Fruit fly (Drosophila melanogaster) whole organism, wandering third instar larva: ENCODE results near the gene Syt7.

Source experiments
- Abd-B ChIP-seq: fragments of >200 bp; optimal IDR thresholded peaks from 2 replicates; lab custom pipeline; 2017; ENCODE audit warnings: missing biosample characterization, missing genetic modification characterization
- CG32264 ChIP-seq: fragments of 200-800 bp; sonication (Bioruptor generic); optimal IDR thresholded peaks from 2 replicates; lab custom pipeline; 2016; ENCODE audit warnings: missing biosample characterization, missing genetic modification characterization
- CG9705 ChIP-seq: fragments of 200-800 bp; sonication (Bioruptor generic); optimal IDR thresholded peaks from 2 replicates; lab custom pipeline; 2018; ENCODE audit warnings: missing biosample characterization, mild to moderate bottlenecking, missing genetic modification characterization
- CrebA ChIP-seq: fragments of 200-800 bp; sonication (Bioruptor generic); optimal IDR thresholded peaks from 2 replicates; lab custom pipeline; 2016; ENCODE audit warnings: missing biosample characterization, mild to moderate bottlenecking, missing genetic modification characterization, borderline replicate concordance
- Dfd ChIP-seq: fragments of >200 bp; optimal IDR thresholded peaks from 2 replicates; lab custom pipeline; 2017; ENCODE audit warnings: missing biosample characterization, missing genetic modification characterization
- Dif ChIP-seq: fragments of 200-275, 200-300 bp; sonication (Bioruptor generic); optimal IDR thresholded peaks from 2 replicates; lab custom pipeline; 2018; ENCODE audit warnings: missing biosample characterization, missing genetic modification characterization; ENCODE audit not compliant: partially characterized antibody
- GATAd ChIP-seq: sonication (Bioruptor generic); optimal IDR thresholded peaks from 2 replicates; lab custom pipeline; 2016; ENCODE audit warnings: missing biosample characterization, missing genetic modification characterization
- HLH106 ChIP-seq: fragments of 200-800 bp; optimal IDR thresholded peaks from 3 replicates; lab custom pipeline; 2019; ENCODE audit warnings: missing biosample characterization, mild to moderate bottlenecking, missing genetic modification characterization, moderate library complexity
- Hnf4 ChIP-seq: fragments of 200-800 bp; sonication (Bioruptor generic); optimal IDR thresholded peaks from 2 replicates; lab custom pipeline; 2016; ENCODE audit warnings: missing biosample characterization, mild to moderate bottlenecking, missing genetic modification characterization
- Hr78 ChIP-seq: fragments of >200 bp; optimal IDR thresholded peaks from 2 replicates; lab custom pipeline; 2017; ENCODE audit warnings: missing biosample characterization, missing genetic modification characterization
- Hr83 ChIP-seq: fragments of 200-300 bp; sonication (Bioruptor generic); optimal IDR thresholded peaks from 2 replicates; lab custom pipeline; 2016; ENCODE audit warnings: missing biosample characterization, mild to moderate bottlenecking, missing genetic modification characterization, moderate library complexity; ENCODE audit not compliant: poor library complexity, severe bottlenecking
- Jra ChIP-seq: sonication (Bioruptor generic); optimal IDR thresholded peaks from 2 replicates; lab custom pipeline; 2016; ENCODE audit warnings: missing biosample characterization, missing genetic modification characterization
- Mio ChIP-seq: sonication (Bioruptor generic); optimal IDR thresholded peaks from 2 replicates; lab custom pipeline; 2016; ENCODE audit warnings: missing biosample characterization, missing genetic modification characterization
- Myc ChIP-seq: fragments of >200 bp; optimal IDR thresholded peaks from 2 replicates; lab custom pipeline; 2017
- N ChIP-seq: fragments of >200 bp; optimal IDR thresholded peaks from 2 replicates; lab custom pipeline; 2018; ENCODE audit warnings: missing biosample characterization, missing external identifiers, missing genetic modification characterization
- OdsH ChIP-seq: fragments of 200-800 bp; sonication (Bioruptor generic); optimal IDR thresholded peaks from 2 replicates; lab custom pipeline; 2016; ENCODE audit warnings: missing biosample characterization, mild to moderate bottlenecking, missing genetic modification characterization
- Rel ChIP-seq, 2 experiments: fragments of 200-800 bp; sonication (Bioruptor generic) in 1 of 2; optimal IDR thresholded peaks; 2 replicates in 1 of 2; 3 replicates in 1 of 2; lab custom pipeline; 2016 to 2019; ENCODE audit warnings: mild to moderate bottlenecking in 2 of 2, missing biosample characterization in 2 of 2, missing genetic modification characterization in 2 of 2, moderate library complexity in 1 of 2
- Sp1 ChIP-seq: fragments of 200-800 bp; sonication (Bioruptor generic); optimal IDR thresholded peaks from 3 replicates; lab custom pipeline; 2019; ENCODE audit warnings: missing biosample characterization, mild to moderate bottlenecking, missing genetic modification characterization, moderate library complexity
- Vsx2 ChIP-seq: fragments of 200-300, 225-300 bp; sonication (Bioruptor generic); optimal IDR thresholded peaks from 2 replicates; lab custom pipeline; 2018; ENCODE audit warnings: missing biosample characterization, missing genetic modification characterization; ENCODE audit not compliant: partially characterized antibody
- br ChIP-seq: fragments of 200-800 bp; sonication (Bioruptor generic); optimal IDR thresholded peaks from 2 replicates; lab custom pipeline; 2016; ENCODE audit warnings: missing biosample characterization, missing genetic modification characterization
- brk ChIP-seq: fragments of 200-800 bp; sonication (Bioruptor generic); optimal IDR thresholded peaks from 2 replicates; lab custom pipeline; 2016; ENCODE audit warnings: missing biosample characterization, mild to moderate bottlenecking, missing genetic modification characterization
- dl ChIP-seq, 2 experiments: fragments of 175-275, 200-275 bp in 1 of 2; fragments of 200-275 bp in 1 of 2; sonication (Bioruptor generic); optimal IDR thresholded peaks; lab custom pipeline; 2018; ENCODE audit warnings: mild to moderate bottlenecking in 2 of 2, missing biosample characterization in 2 of 2, missing genetic modification characterization in 2 of 2, moderate library complexity in 2 of 2; ENCODE audit not compliant: partially characterized antibody in 2 of 2, insufficient read depth in 1 of 2
- dmrt93B ChIP-seq: fragments of 200-800 bp; sonication (Bioruptor generic); optimal IDR thresholded peaks from 2 replicates; lab custom pipeline; 2018; ENCODE audit warnings: missing biosample characterization, mild to moderate bottlenecking, missing genetic modification characterization
- dsf ChIP-seq: sonication (Bioruptor generic); optimal IDR thresholded peaks from 2 replicates; lab custom pipeline; 2016; ENCODE audit warnings: missing biosample characterization, missing genetic modification characterization, borderline replicate concordance
- ey ChIP-seq: fragments of 200-800 bp; sonication (Bioruptor generic); optimal IDR thresholded peaks from 2 replicates; lab custom pipeline; 2016; ENCODE audit warnings: missing biosample characterization, missing genetic modification characterization
- foxo ChIP-seq, 2 experiments: fragments of 200-800 bp; sonication (Bioruptor generic); optimal IDR thresholded peaks; 2 replicates in 1 of 2; 3 replicates in 1 of 2; lab custom pipeline; 2016 to 2017; ENCODE audit warnings: missing biosample characterization in 2 of 2, missing genetic modification characterization in 2 of 2
- fru ChIP-seq: fragments of 200-800 bp; sonication (Bioruptor generic); optimal IDR thresholded peaks from 3 replicates; lab custom pipeline; 2016; ENCODE audit warnings: missing biosample characterization, mild to moderate bottlenecking, missing genetic modification characterization
- h ChIP-seq: fragments of 200-800 bp; sonication (Bioruptor generic); optimal IDR thresholded peaks from 3 replicates; lab custom pipeline; 2016; ENCODE audit warnings: missing biosample characterization, mild to moderate bottlenecking, missing genetic modification characterization
- jim ChIP-seq: fragments of 175-275, 200-325 bp; sonication (Bioruptor generic); optimal IDR thresholded peaks from 2 replicates; lab custom pipeline; 2016; ENCODE audit warnings: missing biosample characterization, mild to moderate bottlenecking, missing genetic modification characterization
- lola ChIP-seq: fragments of >200 bp; optimal IDR thresholded peaks from 2 replicates; lab custom pipeline; 2017; ENCODE audit warnings: missing biosample characterization, missing genetic modification characterization
- pan ChIP-seq: fragments of >200 bp; optimal IDR thresholded peaks from 2 replicates; lab custom pipeline; 2017
- psq ChIP-seq: fragments of 200-800 bp; sonication (Bioruptor generic); optimal IDR thresholded peaks from 3 replicates; lab custom pipeline; 2017; ENCODE audit warnings: missing biosample characterization, mild to moderate bottlenecking, missing genetic modification characterization, moderate library complexity
- rgr ChIP-seq: fragments of 200-800 bp; sonication (Bioruptor generic); optimal IDR thresholded peaks from 3 replicates; lab custom pipeline; 2016; ENCODE audit warnings: missing biosample characterization, mild to moderate bottlenecking, missing genetic modification characterization
- sage ChIP-seq: fragments of 200-800 bp; sonication (Bioruptor generic); optimal IDR thresholded peaks from 2 replicates; lab custom pipeline; 2016; ENCODE audit warnings: missing biosample characterization, mild to moderate bottlenecking, missing genetic modification characterization
- sv ChIP-seq: fragments of 200-800 bp; sonication (Bioruptor generic); optimal IDR thresholded peaks from 3 replicates; lab custom pipeline; 2016; ENCODE audit warnings: missing biosample characterization, missing genetic modification characterization
- tai ChIP-seq: sonication (Bioruptor generic); optimal IDR thresholded peaks from 2 replicates; lab custom pipeline; 2016; ENCODE audit warnings: missing biosample characterization, missing genetic modification characterization
- usp ChIP-seq: fragments of >200 bp; optimal IDR thresholded peaks from 2 replicates; lab custom pipeline; 2017; ENCODE audit warnings: missing biosample characterization, missing genetic modification characterization
- woc ChIP-seq: sonication (Bioruptor generic); optimal IDR thresholded peaks from 2 replicates; lab custom pipeline; 2016; ENCODE audit warnings: missing biosample characterization, mild to moderate bottlenecking, missing genetic modification characterization

Gene Syt7

dm6 chr4:314672-315266 lies 8.5 kb upstream of the Syt7 start, which contains the start of gene Rnf11:
Rnf11 (plus strand) TSS chr4:314923.
- TF ChIP-seq Mio: no peak
- no peak for TF ChIP-seq sv
- no peak for TF ChIP-seq Hr83 (GFP tag; lab: Kevin White, UChicago)
- peak; percentile 28 for TF ChIP-seq lola (GFP tag; lab: Kevin White, UChicago)
- no peak for TF ChIP-seq dsf
- TF ChIP-seq sage: no peak
- no peak for TF ChIP-seq ey
- TF ChIP-seq Hnf4 (GFP tag; lab: Kevin White, UChicago): peak; percentile 26
- no peak for TF ChIP-seq psq (GFP tag; lab: Kevin White, UChicago)
- TF ChIP-seq foxo (GFP tag; optimal IDR thresholded peaks at IDR 0.05; lab: Kevin White, UChicago): no peak
- no peak for TF ChIP-seq brk (GFP tag; lab: Kevin White, UChicago)
- TF ChIP-seq CrebA (GFP tag; lab: Kevin White, UChicago): no peak
- no peak for TF ChIP-seq tai (GFP tag; lab: Kevin White, UChicago)
- no peak for TF ChIP-seq Myc (lab: Kevin White, UChicago)
- no peak for TF ChIP-seq Dfd
- TF ChIP-seq dl (GFP tag; optimal IDR thresholded peaks at IDR 0.05; lab: Kevin White, UChicago; ENCODE audit: insufficient read depth in 1 of 2, partially characterized antibody in 2 of 2): no peak
- no peak for TF ChIP-seq fru (GFP tag; lab: Kevin White, UChicago)
- peak; percentile 51 for TF ChIP-seq rgr (GFP tag; lab: Kevin White, UChicago)
- TF ChIP-seq Vsx2: no peak
- TF ChIP-seq jim (GFP tag; lab: Kevin White, UChicago): no peak
- no peak for TF ChIP-seq Sp1 (GFP tag; lab: Kevin White, UChicago)
- no peak for TF ChIP-seq CG32264 (GFP tag; lab: Kevin White, UChicago)
- TF ChIP-seq Hr78 (GFP tag; lab: Kevin White, UChicago): peak; percentile 90
- no peak for TF ChIP-seq GATAd (GFP tag; lab: Kevin White, UChicago)
- TF ChIP-seq br (GFP tag; lab: Kevin White, UChicago): no peak
- TF ChIP-seq dmrt93B: no peak
- TF ChIP-seq Dif (GFP tag; lab: Kevin White, UChicago): no peak
- no peak for TF ChIP-seq Jra (GFP tag; lab: Kevin White, UChicago)
- TF ChIP-seq Rel (GFP tag; optimal IDR thresholded peaks at IDR 0.05; lab: Kevin White, UChicago): no peak
- TF ChIP-seq Rel (tag; optimal IDR thresholded peaks at IDR 0.05; lab: Kevin White, UChicago): no peak
- TF ChIP-seq HLH106 (tag; lab: Kevin White, UChicago): no peak
- TF ChIP-seq N (GFP tag; lab: Kevin White, UChicago): peak; percentile 99
- TF ChIP-seq h (GFP tag; lab: Kevin White, UChicago): no peak
- TF ChIP-seq usp: no peak
- TF ChIP-seq OdsH (GFP tag; lab: Kevin White, UChicago): no peak
- TF ChIP-seq Abd-B (GFP tag; lab: Kevin White, UChicago): no peak
- peak; percentile 41 for TF ChIP-seq woc (GFP tag; lab: Kevin White, UChicago)
- no peak for TF ChIP-seq pan (lab: Kevin White, UChicago)
- TF ChIP-seq CG9705: no peak

DNA sequence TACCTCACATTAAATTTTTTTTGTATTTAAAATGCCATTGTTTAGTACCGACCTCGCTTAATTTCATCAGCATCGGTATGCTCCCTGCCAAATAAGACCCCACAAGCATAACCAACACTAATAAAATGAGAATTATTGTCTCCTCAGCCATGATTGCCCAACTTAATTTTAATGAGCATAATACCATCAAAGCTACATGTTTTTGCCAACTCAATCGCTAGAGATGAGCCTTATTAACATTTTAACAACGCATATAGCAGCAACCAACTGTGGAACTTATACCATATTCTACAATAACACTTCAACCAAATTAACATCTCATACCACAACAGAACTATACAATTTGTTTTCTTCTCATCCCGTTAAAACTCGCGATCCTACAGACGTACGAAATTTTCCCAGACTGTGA lies 7.4 kb upstream of the Syt7 start, which contains the start of gene Zip102B:
Gene Zip102B (minus strand): TSS at position 392 of the 409 bp plus-strand sequence.
- TF ChIP-seq Rel (GFP tag; optimal IDR thresholded peaks at IDR 0.05; lab: Kevin White, UChicago) (no peak), Rel (tag; optimal IDR thresholded peaks at IDR 0.05; lab: Kevin White, UChicago) (peak; percentile 1), GATAd (GFP tag; lab: Kevin White, UChicago) (no peak), N (GFP tag; lab: Kevin White, UChicago) (peak; percentile 93), fru (GFP tag; lab: Kevin White, UChicago) (no peak), psq (GFP tag; lab: Kevin White, UChicago) (no peak), woc (GFP tag; lab: Kevin White, UChicago) (peak; percentile 32), Hr78 (GFP tag; lab: Kevin White, UChicago) (peak; percentile 72)
